Worm (Caenorhabditis elegans): ENCODE data around the gene lgl-1.
A peak's percentile ranks its signal among the peaks of the same experiment; 100 is the strongest.

lgl-1 gene

ce11 chrX:864293-864731 lies 6.6 kb downstream of the lgl-1 start (continued):
- TF ChIP-seq fos-1 (tag; optimal IDR thresholded peaks at IDR 0.05), result no peak
- peak; percentile 91 for TF ChIP-seq nhr-43 (tag; optimal IDR thresholded peaks at IDR 0.05; ENCODE audit: poor library complexity, severe bottlenecking)
- TF ChIP-seq ZK546.5 (tag; optimal IDR thresholded peaks at IDR 0.05), result no peak
- no peak for TF ChIP-seq pqm-1 (tag; optimal IDR thresholded peaks at IDR 0.05)
- peak; percentile 59 for TF ChIP-seq ztf-4 (tag; optimal IDR thresholded peaks at IDR 0.05)

- TF ChIP-seq elt-2 (tag; optimal IDR thresholded peaks at IDR 0.05) (no peak), zag-1 (tag; optimal IDR thresholded peaks at IDR 0.05) (no peak), nhr-77 (tag; optimal IDR thresholded peaks at IDR 0.05) (no peak), nhr-76 (tag; optimal IDR thresholded peaks at IDR 0.05) (no peak), mml-1 (tag; optimal IDR thresholded peaks at IDR 0.05) (no peak), ZK546.5 (tag; optimal IDR thresholded peaks at IDR 0.05) (no peak), nhr-11 (tag; optimal IDR thresholded peaks at IDR 0.05) (no peak), unc-62 (GFP tag; optimal IDR thresholded peaks at IDR 0.05) (no peak), unc-39 (tag; optimal IDR thresholded peaks at IDR 0.05) (no peak), snpc-4 (tag; optimal IDR thresholded peaks at IDR 0.05) (no peak), nhr-67 (tag; optimal IDR thresholded peaks at IDR 0.05) (no peak), fkh-10 (GFP tag; optimal IDR thresholded peaks at IDR 0.05) (no peak), nhr-43 (tag; optimal IDR thresholded peaks at IDR 0.05; ENCODE audit: poor library complexity, severe bottlenecking) (no peak), hmg-11 (tag; optimal IDR thresholded peaks at IDR 0.05) (no peak), mdl-1 (tag; optimal IDR thresholded peaks at IDR 0.05) (no peak)
Measured at ce11 chrX:863478-863877, 7.4 kb downstream of the lgl-1 start, which contains the start of gene cdo-1. Gene cdo-1 (minus strand): TSS chrX:863578.

- TF ChIP-seq nhr-76 (tag; optimal IDR thresholded peaks at IDR 0.05), result no peak
- no peak for TF ChIP-seq snpc-4 (tag; optimal IDR thresholded peaks at IDR 0.05)
- TF ChIP-seq mml-1 (tag; optimal IDR thresholded peaks at IDR 0.05), result no peak
- TF ChIP-seq unc-62 (GFP tag; optimal IDR thresholded peaks at IDR 0.05), result no peak
- TF ChIP-seq tbx-2 (tag; optimal IDR thresholded peaks at IDR 0.05), result no peak
- no peak for TF ChIP-seq pqm-1 (tag; optimal IDR thresholded peaks at IDR 0.05)
- TF ChIP-seq zag-1 (tag; optimal IDR thresholded peaks at IDR 0.05), result no peak
- TF ChIP-seq ceh-82 (tag; optimal IDR thresholded peaks at IDR 0.05), result no peak
Measured at ce11 chrX:861378-861777, 9.5 kb downstream of the lgl-1 start.

- TF ChIP-seq lin-39 (tag; optimal IDR thresholded peaks at IDR 0.05) (peak; percentile 65), hmg-11 (tag; optimal IDR thresholded peaks at IDR 0.05) (peak; percentile 30), nfya-1 (tag; optimal IDR thresholded peaks at IDR 0.05; ENCODE audit: insufficient read depth) (peak; percentile 51), snpc-4 (tag; optimal IDR thresholded peaks at IDR 0.05) (no peak), elt-1 (tag; optimal IDR thresholded peaks at IDR 0.05) (peak; percentile 14)
Measured at ce11 chrX:859401-859800, 11.5 kb downstream of the lgl-1 start, which contains the start of gene F56F10.2. Gene F56F10.2 (plus strand): TSS chrX:859615.

- TF ChIP-seq tbx-2 (tag; optimal IDR thresholded peaks at IDR 0.05) (no peak), pha-4 (tag; optimal IDR thresholded peaks at IDR 0.05) (peak; percentile 7)
Measured at ce11 chrX:857658-858057, 13.2 kb downstream of the lgl-1 start.

ce11 chrX:853604-854003 lies 17.3 kb downstream of the lgl-1 start:
- TF ChIP-seq mml-1 (tag; optimal IDR thresholded peaks at IDR 0.05) (no peak), nhr-12 (tag; optimal IDR thresholded peaks at IDR 0.05) (no peak), elt-2 (tag; optimal IDR thresholded peaks at IDR 0.05) (no peak), egl-27 (tag; optimal IDR thresholded peaks at IDR 0.05) (no peak), R02D3.7 (tag; optimal IDR thresholded peaks at IDR 0.05) (no peak), lsy-12 (tag; optimal IDR thresholded peaks at IDR 0.05) (no peak), hmg-11 (tag; optimal IDR thresholded peaks at IDR 0.05) (no peak), nhr-77 (tag; optimal IDR thresholded peaks at IDR 0.05) (no peak)

- TF ChIP-seq snpc-4 (tag; optimal IDR thresholded peaks at IDR 0.05), result no peak
- TF ChIP-seq nhr-25 (tag; optimal IDR thresholded peaks at IDR 0.05), result peak; percentile 27
- TF ChIP-seq nhr-77 (tag; optimal IDR thresholded peaks at IDR 0.05), result no peak
- no peak for TF ChIP-seq pqm-1 (tag; optimal IDR thresholded peaks at IDR 0.05)
- TF ChIP-seq nhr-43 (tag; optimal IDR thresholded peaks at IDR 0.05; ENCODE audit: poor library complexity, severe bottlenecking), result no peak
- no peak for TF ChIP-seq lin-39 (tag; optimal IDR thresholded peaks at IDR 0.05)
- TF ChIP-seq ztf-4 (tag; optimal IDR thresholded peaks at IDR 0.05), result no peak
Measured at ce11 chrX:852739-853268, 18.1 kb downstream of the lgl-1 start.
